Worm (Caenorhabditis elegans) whole organism, L2 larva: ENCODE measurements around the gene ubc-19.

ENCODE experiments used
- lsy-2 ChIP-seq, 2 experiments: fragments of 150-350 bp in 1 of 2; sonication (generic microtip) in 1 of 2; optimal IDR thresholded peaks; 2 replicates each; lab custom pipeline; 2014 to 2017; ENCODE audit warnings: missing biosample characterization in 2 of 2, missing genetic modification characterization in 2 of 2
- snpc-4 ChIP-seq: fragments of 150-350 bp; optimal IDR thresholded peaks from 2 replicates; lab custom pipeline; 2014; ENCODE audit warnings: missing biosample characterization, missing genetic modification characterization

DNA sequence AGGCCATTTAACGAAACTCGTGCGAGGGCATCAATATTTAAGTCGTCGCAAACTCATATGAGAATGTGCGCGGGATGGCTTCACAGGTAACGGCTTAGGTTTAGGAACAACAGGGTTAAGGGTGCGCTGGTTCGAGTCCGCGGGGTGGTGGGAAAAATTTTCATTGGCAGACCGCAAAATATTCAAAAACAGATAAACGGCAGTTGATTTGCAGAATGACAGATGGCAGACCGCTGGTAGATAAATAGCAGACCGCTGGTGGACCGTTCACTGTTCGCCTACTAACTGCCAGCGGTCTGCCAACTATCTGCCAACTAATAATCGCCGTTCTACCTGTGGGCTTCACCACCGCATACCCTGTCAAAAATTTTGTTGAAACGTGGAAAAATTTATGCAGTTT is 22.6 kb upstream of the ubc-19 start:
- TF ChIP-seq snpc-4 (tag; lab: Kevin White, UChicago) (no peak), lsy-2 (tag; optimal IDR thresholded peaks at IDR 0.05; lab: Kevin White, UChicago) (no peak)
